Worm (Caenorhabditis elegans) whole organism, L3 larva: Measurements from ENCODE around the gene ugt-15.

Source experiments
- ama-1 ChIP-seq: fragments of 150-350 bp; optimal IDR thresholded peaks from 2 replicates; lab custom pipeline; 2018
- jun-1 ChIP-seq: fragments of 150-350 bp; optimal IDR thresholded peaks from 2 replicates; lab custom pipeline; 2014; ENCODE audit warnings: missing biosample characterization, missing genetic modification reagents, missing genetic modification characterization
- lin-15B ChIP-seq: fragments of 150-350 bp; optimal IDR thresholded peaks from 2 replicates; lab custom pipeline; 2014; ENCODE audit warnings: missing biosample characterization, missing genetic modification characterization
- mml-1 ChIP-seq: fragments of 150-350 bp; sonication (generic microtip); optimal IDR thresholded peaks from 3 replicates; lab custom pipeline; 2014; ENCODE audit warnings: missing biosample characterization, missing genetic modification characterization
- nhr-237 ChIP-seq: fragments of 150-350 bp; optimal IDR thresholded peaks from 2 replicates; lab custom pipeline; 2014; ENCODE audit warnings: missing biosample characterization, missing genetic modification characterization
- nhr-25 ChIP-seq: sonication (generic microtip); optimal IDR thresholded peaks from 2 replicates; lab custom pipeline; 2017; ENCODE audit warnings: missing biosample characterization, missing genetic modification characterization
- nhr-28 ChIP-seq: fragments of 150-350 bp; optimal IDR thresholded peaks from 2 replicates; lab custom pipeline; 2014; ENCODE audit warnings: missing biosample characterization, missing genetic modification characterization
- snpc-4 ChIP-seq: fragments of 150-350 bp; optimal IDR thresholded peaks from 2 replicates; lab custom pipeline; 2014; ENCODE audit warnings: missing biosample characterization, missing genetic modification characterization
- zag-1 ChIP-seq: fragments of 150-350 bp; optimal IDR thresholded peaks from 2 replicates; lab custom pipeline; 2014; ENCODE audit warnings: missing biosample characterization, missing genetic modification characterization

DNA sequence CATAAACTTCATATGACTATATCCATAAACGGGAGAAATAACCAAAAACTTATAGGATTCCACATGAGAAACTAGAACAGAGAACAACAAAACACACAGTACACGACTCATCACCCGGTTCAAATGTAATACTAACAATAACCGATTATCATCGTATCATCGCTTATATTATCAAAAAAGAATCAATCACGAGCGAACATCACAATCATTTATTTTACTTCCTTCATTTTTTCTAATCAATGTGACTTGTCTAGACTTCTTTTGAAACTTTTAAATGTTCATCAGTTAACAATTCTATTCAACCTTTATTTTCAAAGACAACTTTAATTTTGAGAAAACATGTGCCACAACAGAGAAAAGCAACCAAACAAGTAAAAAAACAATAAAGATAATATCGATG lies 32.1 kb upstream of the ugt-15 start, which contains the start of gene ugt-4:
- TF ChIP-seq jun-1 (tag; lab: Kevin White, UChicago), result peak; percentile 19
- TF ChIP-seq snpc-4 (tag; lab: Kevin White, UChicago), result no peak
- TF ChIP-seq ama-1 (lab: Kevin White, UChicago), result no peak
- TF ChIP-seq lin-15B (tag; lab: Kevin White, UChicago), result no peak
- no peak for TF ChIP-seq nhr-28 (tag; lab: Kevin White, UChicago)
- TF ChIP-seq mml-1 (tag; lab: Kevin White, UChicago), result no peak
- TF ChIP-seq nhr-237 (tag; lab: Kevin White, UChicago), result no peak
- TF ChIP-seq nhr-25 (tag; lab: Kevin White, UChicago), result no peak
- TF ChIP-seq zag-1 (tag; lab: Kevin White, UChicago), result no peak
